Fruit fly (Drosophila melanogaster): Measurements from ENCODE around the gene CG4582.

- TF ChIP-seq h (optimal IDR thresholded peaks at IDR 0.05) (no peak), Sin3A (optimal IDR thresholded peaks at IDR 0.05) (no peak), Myc (optimal IDR thresholded peaks at IDR 0.05) (no peak), ttk (optimal IDR thresholded peaks at IDR 0.05) (no peak)
Observed at dm6 chr3R:25626625-25627275, 43.8 kb upstream of the CG4582 start, which contains the start of gene Ssadh.
